Worm (Caenorhabditis elegans): Measurements from ENCODE around the gene W05H9.4.

W05H9.4 gene

DNA sequence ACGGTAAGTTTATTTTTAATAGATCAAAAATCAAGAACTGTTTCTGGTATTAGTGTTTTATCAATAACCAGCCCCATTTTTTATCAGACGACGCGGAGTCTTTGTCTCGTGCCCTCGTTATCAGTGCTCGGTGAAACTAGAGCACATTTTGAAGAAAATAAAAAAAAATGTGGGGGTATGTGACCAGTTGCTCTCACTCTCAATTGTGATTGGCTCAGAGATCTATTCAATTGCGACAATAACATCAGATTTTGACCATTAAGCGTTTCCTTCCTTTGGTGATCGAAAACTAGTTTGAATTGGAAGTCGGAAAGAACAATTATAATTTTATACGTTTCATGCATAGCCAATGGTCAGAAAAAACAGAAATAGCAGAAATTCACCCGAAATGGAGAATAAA is 7.0 kb upstream of the W05H9.4 start:
- TF ChIP-seq aly-1 (tag; optimal IDR thresholded peaks at IDR 0.05) (no peak), tbx-11 (GFP tag; IDR thresholded peaks at IDR 0.05) (no peak), ceh-36 (tag; optimal IDR thresholded peaks at IDR 0.05) (no peak), tra-4 (tag; optimal IDR thresholded peaks at IDR 0.05) (no peak), ceh-13 (GFP tag; optimal IDR thresholded peaks at IDR 0.05) (no peak), sea-1 (GFP tag; conservative IDR thresholded peaks at IDR 0.05) (no peak), ets-7 (tag; optimal IDR thresholded peaks at IDR 0.05) (no peak), ama-1 (optimal IDR thresholded peaks at IDR 0.05) (no peak), scrt-1 (GFP tag; IDR thresholded peaks at IDR 0.05) (no peak), B0310.2 (tag; optimal IDR thresholded peaks at IDR 0.05) (no peak), pes-1 (GFP tag; IDR thresholded peaks at IDR 0.05) (no peak), hmg-4 (GFP tag; optimal IDR thresholded peaks at IDR 0.05) (no peak), tbx-37 (GFP tag; conservative IDR thresholded peaks at IDR 0.05) (no peak), flt-1 (GFP tag; IDR thresholded peaks at IDR 0.05) (no peak), hmbx-1 (tag; optimal IDR thresholded peaks at IDR 0.05) (no peak), hnd-1 (tag; optimal IDR thresholded peaks at IDR 0.05) (no peak), F13C5.2 (tag; optimal IDR thresholded peaks at IDR 0.05) (no peak)

DNA sequence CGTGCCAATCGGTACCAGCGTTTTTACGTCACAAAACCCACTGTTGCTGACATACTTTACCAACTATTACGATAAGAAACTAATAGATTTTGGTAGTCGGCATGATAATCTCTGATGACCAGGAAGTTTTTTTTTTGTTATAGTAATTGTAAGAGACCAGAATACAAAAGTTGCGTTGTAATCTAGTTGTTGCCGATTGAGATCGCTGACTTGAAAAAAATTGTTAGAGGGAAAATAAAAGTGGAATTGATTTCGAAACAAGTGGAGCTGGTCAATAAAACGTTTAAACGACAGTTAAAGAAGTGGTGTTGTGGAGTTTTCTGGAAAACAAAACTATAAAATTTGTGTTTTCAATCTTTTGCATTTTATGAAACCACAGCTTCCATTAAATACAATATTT is 6.5 kb upstream of the W05H9.4 start:
- no peak for TF ChIP-seq ets-7 (tag; optimal IDR thresholded peaks at IDR 0.05)
- no peak for TF ChIP-seq ceh-36 (tag; optimal IDR thresholded peaks at IDR 0.05)
- no peak for TF ChIP-seq tra-4 (tag; optimal IDR thresholded peaks at IDR 0.05)
- no peak for TF ChIP-seq B0310.2 (tag; optimal IDR thresholded peaks at IDR 0.05)
- TF ChIP-seq pes-1 (GFP tag; IDR thresholded peaks at IDR 0.05), result no peak
- no peak for TF ChIP-seq ceh-13 (GFP tag; optimal IDR thresholded peaks at IDR 0.05)
- TF ChIP-seq tbx-37 (GFP tag; conservative IDR thresholded peaks at IDR 0.05), result no peak
- TF ChIP-seq hmg-4 (GFP tag; optimal IDR thresholded peaks at IDR 0.05), result no peak
- TF ChIP-seq sea-1 (GFP tag; conservative IDR thresholded peaks at IDR 0.05), result no peak
- TF ChIP-seq scrt-1 (GFP tag; IDR thresholded peaks at IDR 0.05), result no peak
- no peak for TF ChIP-seq hmbx-1 (tag; optimal IDR thresholded peaks at IDR 0.05)
- TF ChIP-seq tbx-11 (GFP tag; IDR thresholded peaks at IDR 0.05), result no peak
- no peak for TF ChIP-seq ama-1 (optimal IDR thresholded peaks at IDR 0.05)

- TF ChIP-seq flt-1 (GFP tag; IDR thresholded peaks at IDR 0.05), result no peak
- peak; percentile 17 for TF ChIP-seq hmg-4 (GFP tag; optimal IDR thresholded peaks at IDR 0.05)
These were observed 5.0 kb upstream of the W05H9.4 start for ce11 chrX:6258409-6258808.

DNA sequence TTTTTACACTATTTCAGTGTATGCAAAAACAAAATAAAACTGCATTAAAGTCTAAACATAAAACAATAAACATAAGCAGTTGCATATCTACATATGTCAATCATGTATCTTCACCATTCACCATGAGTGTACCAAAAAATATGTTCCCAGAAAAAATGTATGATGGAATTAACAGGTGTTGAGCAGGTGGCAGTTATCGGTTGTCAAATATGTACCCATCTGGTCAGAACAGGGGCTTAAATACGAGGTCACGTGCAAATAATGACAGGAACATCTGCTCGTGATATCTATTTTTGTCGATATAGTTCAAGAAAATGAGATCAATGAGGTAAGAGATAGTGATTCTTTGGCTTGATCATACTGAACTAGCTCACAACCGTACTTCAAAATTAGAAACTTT is 4.4 kb upstream of the W05H9.4 start:
- TF ChIP-seq B0310.2 (tag; optimal IDR thresholded peaks at IDR 0.05) (no peak), sea-1 (GFP tag; conservative IDR thresholded peaks at IDR 0.05) (no peak), hmbx-1 (tag; optimal IDR thresholded peaks at IDR 0.05) (no peak), flt-1 (GFP tag; IDR thresholded peaks at IDR 0.05) (no peak), ceh-36 (tag; optimal IDR thresholded peaks at IDR 0.05) (no peak), tra-4 (tag; optimal IDR thresholded peaks at IDR 0.05) (no peak)

DNA sequence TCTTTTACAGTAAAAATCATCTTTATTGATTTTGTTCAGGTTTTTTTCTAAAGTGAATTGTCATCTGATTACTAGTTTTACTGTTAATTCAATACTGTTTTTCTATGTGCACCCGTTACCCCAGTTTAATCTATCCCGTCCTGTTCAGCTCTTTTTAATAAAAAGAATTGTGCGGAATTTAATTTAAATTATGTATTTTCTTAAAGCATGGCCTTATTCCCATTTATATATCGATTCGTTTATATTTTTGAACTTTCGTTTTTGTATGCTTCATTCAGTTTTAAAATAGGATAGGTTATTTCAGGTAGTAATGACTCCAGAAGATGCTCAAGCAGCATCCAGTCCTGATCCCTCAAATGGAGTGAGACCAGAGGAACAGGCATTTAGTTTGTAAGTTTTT is 3.3 kb downstream of the W05H9.4 start, which contains the start of gene W05H9.2:
Gene W05H9.2, plus strand, starts transcription at position 301 of the 400 bp plus-strand sequence.
- TF ChIP-seq ets-7 (tag; optimal IDR thresholded peaks at IDR 0.05) (no peak), pes-1 (GFP tag; IDR thresholded peaks at IDR 0.05) (no peak), hmbx-1 (tag; optimal IDR thresholded peaks at IDR 0.05) (no peak), ama-1 (optimal IDR thresholded peaks at IDR 0.05) (no peak), tra-4 (tag; optimal IDR thresholded peaks at IDR 0.05) (no peak), sea-1 (GFP tag; conservative IDR thresholded peaks at IDR 0.05) (no peak), ceh-13 (GFP tag; optimal IDR thresholded peaks at IDR 0.05) (no peak), scrt-1 (GFP tag; IDR thresholded peaks at IDR 0.05) (no peak), hnd-1 (tag; optimal IDR thresholded peaks at IDR 0.05) (no peak), F13C5.2 (tag; optimal IDR thresholded peaks at IDR 0.05) (no peak), B0310.2 (tag; optimal IDR thresholded peaks at IDR 0.05) (no peak), tbx-11 (GFP tag; IDR thresholded peaks at IDR 0.05) (no peak), ceh-36 (tag; optimal IDR thresholded peaks at IDR 0.05) (no peak), aly-1 (tag; optimal IDR thresholded peaks at IDR 0.05) (no peak), flt-1 (GFP tag; IDR thresholded peaks at IDR 0.05) (no peak)

DNA sequence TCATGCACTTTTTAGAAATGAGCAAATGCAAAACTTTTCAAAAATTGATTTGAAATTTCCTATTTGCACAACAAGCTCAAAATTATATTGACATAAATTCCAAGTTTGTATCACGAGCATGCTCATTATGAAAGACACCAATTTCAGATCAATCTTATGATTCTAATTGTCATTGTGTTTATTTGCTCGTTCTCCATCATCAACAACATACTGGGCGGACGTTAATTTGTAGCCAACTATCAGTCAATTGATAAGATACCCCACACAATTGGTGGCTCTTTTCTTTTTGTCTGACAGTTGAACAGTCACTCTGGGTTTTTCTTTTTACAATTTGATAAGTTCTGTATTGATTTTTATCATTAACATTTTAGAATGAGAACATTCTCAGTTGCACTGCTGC is 8.3 kb downstream of the W05H9.4 start, which contains the start of gene lro-1:
Gene lro-1, plus strand, starts transcription at position 372 of the 400 bp plus-strand sequence.
- TF ChIP-seq hmbx-1 (tag; optimal IDR thresholded peaks at IDR 0.05) (no peak), scrt-1 (GFP tag; IDR thresholded peaks at IDR 0.05) (no peak), ets-7 (tag; optimal IDR thresholded peaks at IDR 0.05) (no peak), hnd-1 (tag; optimal IDR thresholded peaks at IDR 0.05) (no peak), tbx-11 (GFP tag; IDR thresholded peaks at IDR 0.05) (no peak), tbx-37 (GFP tag; conservative IDR thresholded peaks at IDR 0.05) (no peak), pes-1 (GFP tag; IDR thresholded peaks at IDR 0.05) (no peak), ceh-13 (GFP tag; optimal IDR thresholded peaks at IDR 0.05) (no peak), hmg-4 (GFP tag; optimal IDR thresholded peaks at IDR 0.05) (no peak), B0310.2 (tag; optimal IDR thresholded peaks at IDR 0.05) (no peak), ama-1 (optimal IDR thresholded peaks at IDR 0.05) (no peak), F13C5.2 (tag; optimal IDR thresholded peaks at IDR 0.05) (no peak)

DNA sequence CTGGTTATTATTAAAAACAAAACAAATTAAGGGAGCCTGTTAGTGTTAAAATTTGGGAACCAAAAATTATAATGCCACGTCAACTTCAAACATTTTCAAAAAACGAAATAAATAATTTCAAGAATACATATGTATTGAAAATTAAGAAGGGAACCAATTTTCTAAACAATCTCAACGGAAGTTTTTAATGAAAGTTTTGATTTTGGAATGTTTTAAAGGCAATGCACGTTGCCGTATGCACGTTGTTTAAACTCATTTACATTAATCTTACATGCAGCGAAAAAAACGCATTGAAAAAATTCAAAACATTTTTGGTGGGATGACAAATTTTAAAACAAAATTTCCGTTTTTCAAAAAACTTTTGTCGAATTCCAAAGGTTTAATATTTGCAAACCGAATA is 10.3 kb downstream of the W05H9.4 start:
- TF ChIP-seq tbx-37 (GFP tag; conservative IDR thresholded peaks at IDR 0.05) (no peak), scrt-1 (GFP tag; IDR thresholded peaks at IDR 0.05) (no peak), F13C5.2 (tag; optimal IDR thresholded peaks at IDR 0.05) (no peak), ceh-36 (tag; optimal IDR thresholded peaks at IDR 0.05) (no peak), hmbx-1 (tag; optimal IDR thresholded peaks at IDR 0.05) (no peak)

- TF ChIP-seq hnd-1 (tag; optimal IDR thresholded peaks at IDR 0.05) (no peak), flt-1 (GFP tag; IDR thresholded peaks at IDR 0.05) (no peak), aly-1 (tag; optimal IDR thresholded peaks at IDR 0.05) (no peak), pes-1 (GFP tag; IDR thresholded peaks at IDR 0.05) (no peak)
These were observed 10.8 kb downstream of the W05H9.4 start for ce11 chrX:6274270-6274669.

All from whole organism, early embryonic.